Fruit fly (Drosophila melanogaster): Measurements from ENCODE around the gene Cyp28a5.

DNA sequence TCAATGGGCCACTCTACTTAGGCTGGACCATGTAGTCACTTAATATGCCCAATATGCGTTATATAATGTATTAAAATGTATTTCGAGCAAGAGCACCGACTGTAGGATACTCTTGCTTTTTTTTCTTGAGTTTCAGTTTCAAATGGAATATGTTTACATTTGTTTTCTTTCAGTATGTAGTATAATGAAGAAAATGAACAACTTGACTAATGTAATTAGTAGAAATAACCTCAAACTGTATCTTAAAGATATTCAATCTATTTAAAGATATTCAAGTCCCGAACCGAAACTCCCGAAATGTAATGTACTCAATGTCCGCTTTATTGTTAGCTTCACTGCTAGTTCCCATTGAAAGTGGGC, 47.6 kb downstream of the Cyp28a5 start:
- TF ChIP-seq CG9609 (GFP tag; optimal IDR thresholded peaks at IDR 0.05), result no peak
- no peak for TF ChIP-seq hkb (optimal IDR thresholded peaks at IDR 0.05)
- TF ChIP-seq hkb (GFP tag; IDR thresholded peaks at IDR 0.05), result no peak
- TF ChIP-seq Oaz (GFP tag; IDR thresholded peaks at IDR 0.05), result no peak
- TF ChIP-seq Dfd (GFP tag; optimal IDR thresholded peaks at IDR 0.05), result no peak
- TF ChIP-seq CG9215 (GFP tag; IDR thresholded peaks at IDR 0.05), result no peak
- TF ChIP-seq insv (GFP tag; optimal IDR thresholded peaks at IDR 0.05), result no peak
- peak; percentile 31 for TF ChIP-seq mam (GFP tag; optimal IDR thresholded peaks at IDR 0.05)
- no peak for TF ChIP-seq rib (GFP tag; IDR thresholded peaks at IDR 0.05)
- no peak for TF ChIP-seq sens-2 (GFP tag; IDR thresholded peaks at IDR 0.05)
- no peak for TF ChIP-seq z (GFP tag; IDR thresholded peaks at IDR 0.05)
- no peak for TF ChIP-seq CG8765 (GFP tag; IDR thresholded peaks at IDR 0.05)
